Worm (Caenorhabditis elegans): ENCODE data around the gene F58F12.2.
A peak's percentile ranks its signal among the peaks of the same experiment; 100 is the strongest.

- TF ChIP-seq nhr-28 (tag; optimal IDR thresholded peaks at IDR 0.05) (no peak), sptf-1 (tag; optimal IDR thresholded peaks at IDR 0.05) (peak; percentile 57)
Measured at ce11 chrII:6411660-6412451, 24.0 kb upstream of the F58F12.2 start.
